Fruit fly (Drosophila melanogaster): ENCODE measurements around the gene CG43335.

dm6 chr3R:15642804-15643203 is 7.5 kb downstream of the CG43335 start:
- TF ChIP-seq CTCF (optimal IDR thresholded peaks at IDR 0.05), result no peak
- no peak for TF ChIP-seq CG8478 (optimal IDR thresholded peaks at IDR 0.05)

Data from S2 (cell line).